Fruit fly (Drosophila melanogaster) Kc167 (cell line): ENCODE data around the gene mbo.

Experiments used
- Myc ChIP-seq: fragments of >200 bp; optimal IDR thresholded peaks from 2 replicates; lab custom pipeline; 2017; ENCODE audit warnings: missing external identifiers
- Sin3A ChIP-seq: fragments of >200 bp; optimal IDR thresholded peaks from 2 replicates; lab custom pipeline; 2018; ENCODE audit warnings: missing external identifiers
- h ChIP-seq: fragments of >200 bp; optimal IDR thresholded peaks from 3 replicates; lab custom pipeline; 2018; ENCODE audit warnings: missing external identifiers
- insv ChIP-seq: fragments of >200 bp; optimal IDR thresholded peaks from 3 replicates; lab custom pipeline; 2018; ENCODE audit warnings: missing external identifiers
- psq ChIP-seq: fragments of >200 bp; optimal IDR thresholded peaks from 2 replicates; lab custom pipeline; 2017; ENCODE audit warnings: missing external identifiers
- ttk ChIP-seq: sonication (Bioruptor generic); optimal IDR thresholded peaks from 2 replicates; lab custom pipeline; 2017; ENCODE audit warnings: missing external identifiers

The mbo gene

DNA sequence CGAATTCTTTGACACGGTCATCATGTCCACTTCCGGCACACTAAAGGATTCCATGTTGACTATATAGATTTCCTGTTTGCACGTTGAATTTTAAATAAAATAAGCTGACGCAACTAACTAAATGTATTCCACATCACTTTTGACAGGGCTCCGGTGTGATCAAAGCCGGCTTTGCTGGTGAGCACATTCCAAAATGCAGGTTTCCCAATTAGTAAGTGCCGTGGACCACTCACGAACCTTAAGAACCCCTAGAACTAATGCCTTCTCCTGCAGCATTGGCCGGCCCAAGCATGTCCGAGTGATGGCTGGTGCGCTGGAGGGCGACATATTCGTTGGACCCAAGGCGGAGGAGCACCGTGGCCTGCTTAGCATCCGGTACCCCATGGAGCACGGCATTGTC is 13.6 kb upstream of the mbo start, which contains the start of gene CG31347:
Gene CG31347 (minus strand): TSS at position 101 of the 400 bp plus-strand sequence.
- TF ChIP-seq ttk (lab: Kevin White, UChicago) (no peak), Sin3A (lab: Kevin White, UChicago) (no peak), h (lab: Kevin White, UChicago) (no peak), insv (no peak)

DNA sequence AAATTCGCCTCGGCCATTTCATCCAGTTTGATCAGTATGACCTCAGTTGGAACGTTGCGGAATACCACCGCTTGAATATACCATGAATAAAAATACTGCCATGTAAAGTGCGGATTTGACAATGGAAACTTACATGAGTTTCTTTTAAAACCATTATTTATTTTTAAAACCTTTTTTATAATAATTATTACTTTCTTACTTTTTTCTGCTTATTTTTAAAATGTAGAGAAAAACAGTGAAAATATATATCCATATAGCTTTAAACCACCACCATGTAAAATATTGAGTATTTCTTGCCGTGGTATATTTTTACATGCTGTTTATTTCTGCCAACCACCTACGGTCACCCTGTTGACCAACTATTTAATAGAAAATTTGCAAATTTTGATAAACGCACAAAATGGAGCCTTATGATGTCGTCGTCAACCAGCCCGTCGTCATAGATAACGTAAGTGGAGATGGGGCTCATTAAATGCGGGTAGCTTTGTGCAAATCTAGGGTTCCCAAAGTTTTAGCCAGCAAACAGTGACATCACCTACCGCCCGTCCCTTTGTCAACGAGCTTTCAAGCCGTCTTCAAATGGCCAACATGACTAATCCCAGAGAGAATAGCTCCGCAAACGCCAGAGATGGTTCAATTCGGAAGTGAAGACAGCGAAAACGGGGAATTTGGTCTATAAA is 12.7 kb upstream of the mbo start, which contains the start of gene Arp1:
Gene Arp1 (plus strand): TSS at position 322 of the 680 bp plus-strand sequence.
- TF ChIP-seq Myc (no peak), ttk (lab: Kevin White, UChicago) (no peak), psq (no peak)

DNA sequence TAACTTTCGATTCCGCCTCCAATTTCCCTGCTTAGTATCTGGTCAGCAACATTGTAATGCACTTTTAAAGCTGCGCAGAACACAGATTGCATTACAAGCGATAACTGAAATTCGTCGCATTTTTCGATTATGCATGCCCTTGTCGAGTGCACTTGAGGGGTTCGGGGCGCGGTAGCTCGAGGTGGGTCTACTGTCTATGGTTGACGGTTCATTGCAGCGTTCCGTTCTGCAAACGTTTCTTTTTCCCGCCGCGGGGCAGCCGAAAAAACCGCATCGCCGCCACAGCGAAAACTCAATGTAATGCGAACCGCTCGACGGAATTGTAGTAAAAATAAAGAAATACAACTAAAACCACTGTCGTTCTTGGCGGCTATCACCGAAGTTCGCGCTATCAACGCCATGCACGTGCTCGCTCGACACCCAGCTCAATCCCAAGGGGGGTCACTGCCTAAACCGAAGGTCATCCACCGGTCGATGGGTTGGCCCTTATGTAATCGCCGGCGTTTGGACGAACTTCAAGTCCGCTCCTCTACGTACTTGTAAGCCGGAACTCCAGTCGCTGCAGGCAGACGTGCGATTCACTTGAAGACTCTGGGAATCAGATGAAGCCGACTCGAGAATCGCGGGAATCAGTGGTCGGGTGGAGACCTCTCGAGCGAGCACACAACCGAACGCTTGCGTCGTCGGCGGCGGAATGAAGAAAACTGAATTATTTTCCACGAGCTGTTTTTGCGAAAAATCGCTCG is 10.0 kb upstream of the mbo start, which contains the start of gene kar:
Gene kar (minus strand): TSS at position 696 of the 746 bp plus-strand sequence.
- TF ChIP-seq psq (no peak), insv (no peak)

DNA sequence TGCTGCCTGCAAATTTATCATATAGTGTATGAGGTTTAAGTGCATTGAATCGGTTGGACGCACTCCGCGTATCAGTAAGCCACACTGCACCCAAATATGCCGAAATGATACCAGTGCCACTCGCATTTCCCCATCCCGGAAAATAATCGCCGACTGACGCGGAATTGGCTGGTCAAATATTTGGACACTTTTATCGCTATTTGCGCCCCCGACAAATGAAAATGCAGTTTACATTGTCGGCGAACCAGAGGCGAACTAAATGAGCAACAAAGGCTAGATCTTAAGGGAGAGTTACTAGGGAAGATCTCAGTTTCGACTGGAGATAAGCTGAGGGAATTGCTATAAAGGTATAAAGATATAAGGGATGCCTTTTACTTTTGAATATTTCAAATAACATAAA is 9.3 kb upstream of the mbo start:
- TF ChIP-seq insv (no peak), psq (no peak), h (lab: Kevin White, UChicago) (no peak), Myc (no peak), ttk (lab: Kevin White, UChicago) (no peak), Sin3A (lab: Kevin White, UChicago) (no peak)

DNA sequence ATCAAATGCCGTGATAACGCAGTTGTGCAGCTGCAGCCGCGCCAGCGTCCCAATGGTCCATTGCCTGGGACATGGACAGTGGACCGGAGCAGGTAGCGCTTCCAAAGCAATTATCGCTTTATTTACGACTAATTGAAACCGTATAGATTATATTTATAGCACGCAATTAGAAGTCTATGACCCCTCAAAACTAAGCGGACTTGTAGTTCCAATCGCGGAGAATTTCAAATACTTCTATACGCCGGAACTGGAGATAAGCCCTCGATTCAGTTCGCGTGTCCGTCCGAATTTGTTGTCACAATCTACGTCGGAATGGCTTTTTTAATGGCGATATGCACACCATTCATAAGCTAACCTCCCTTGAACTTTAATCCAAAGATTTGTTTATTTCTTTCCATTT is 6.4 kb upstream of the mbo start:
- no peak for TF ChIP-seq insv
- no peak for TF ChIP-seq psq
- TF ChIP-seq ttk (lab: Kevin White, UChicago) = no peak
- TF ChIP-seq h (lab: Kevin White, UChicago) = no peak
- TF ChIP-seq Sin3A (lab: Kevin White, UChicago) = no peak
- TF ChIP-seq Myc = no peak

DNA sequence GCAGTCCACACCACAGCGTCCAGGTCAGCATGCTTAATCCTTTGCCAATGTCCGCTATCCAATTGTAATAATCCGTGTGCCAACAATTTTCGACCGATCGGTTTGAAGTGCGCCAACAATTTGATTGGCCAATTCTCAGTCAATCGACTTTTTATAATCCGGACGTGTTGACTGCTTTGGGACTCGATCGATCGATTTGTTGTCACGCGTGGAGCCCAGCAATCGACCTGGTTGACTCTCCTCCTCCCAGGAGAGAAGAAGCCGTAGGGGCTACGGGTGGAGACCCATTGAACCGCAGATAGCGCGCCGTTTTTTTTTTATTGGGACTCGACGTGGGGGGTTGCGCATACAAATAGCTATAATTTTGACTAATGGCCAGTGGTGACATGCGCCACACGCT is 2.4 kb upstream of the mbo start, which contains the start of gene Cyp313a4:
Gene Cyp313a4 (minus strand): TSS at position 101 of the 400 bp plus-strand sequence.
- no peak for TF ChIP-seq insv
- TF ChIP-seq Sin3A (lab: Kevin White, UChicago) = no peak
- TF ChIP-seq h (lab: Kevin White, UChicago) = no peak
- TF ChIP-seq Myc = no peak
- no peak for TF ChIP-seq ttk (lab: Kevin White, UChicago)
- TF ChIP-seq psq = no peak

DNA sequence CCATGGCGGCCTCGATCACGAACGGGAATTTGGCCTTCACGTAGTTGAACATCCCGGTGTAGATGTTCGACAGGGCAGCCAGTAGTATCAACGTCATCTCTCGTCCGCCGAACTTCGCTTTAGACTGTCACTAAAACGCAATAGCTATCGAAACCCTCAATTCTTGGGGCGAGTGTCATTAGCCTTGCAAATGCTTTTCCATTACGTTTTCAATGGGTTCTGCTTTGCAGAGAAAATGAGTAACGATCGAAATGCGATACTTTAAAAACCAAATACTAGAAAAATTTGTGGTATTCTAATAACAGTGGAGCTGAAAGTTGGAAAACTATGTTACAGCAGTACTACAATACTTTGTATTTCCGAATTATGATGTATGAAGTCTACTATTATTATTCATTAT is 2.7 kb downstream of the mbo start, which contains the start of gene CG43630:
Gene CG43630 (minus strand): TSS at position 101 of the 400 bp plus-strand sequence.
- TF ChIP-seq Sin3A (lab: Kevin White, UChicago) (no peak), insv (no peak), ttk (lab: Kevin White, UChicago) (no peak), h (lab: Kevin White, UChicago) (no peak), Myc (no peak), psq (no peak)

DNA sequence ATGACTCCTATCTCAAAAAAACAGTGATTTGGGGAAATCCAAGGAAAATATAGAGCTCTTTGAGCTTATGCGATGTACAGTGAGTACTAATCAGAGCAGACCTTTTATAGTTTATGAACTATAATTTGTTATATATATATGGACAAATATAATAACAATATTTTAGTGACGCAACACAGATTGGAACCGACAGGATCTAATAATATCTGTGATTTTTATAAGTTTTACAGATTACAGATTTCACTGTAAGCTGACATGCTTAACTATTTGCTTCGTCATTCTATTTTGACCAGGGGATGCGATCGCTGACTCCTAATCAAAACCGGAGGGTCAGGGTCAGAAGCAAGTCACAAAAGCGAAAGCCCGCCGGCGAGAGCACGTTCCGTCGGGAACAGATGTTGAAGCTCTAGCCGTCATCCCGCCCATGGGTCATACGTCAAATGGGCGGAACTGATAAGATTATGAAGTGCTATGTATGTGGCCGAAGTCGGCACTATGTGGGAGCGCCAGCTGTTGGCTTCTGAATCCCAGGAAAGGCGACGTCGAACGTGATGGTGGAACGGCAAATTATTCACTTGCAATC is 4.7 kb downstream of the mbo start, which contains the start of gene Gnmt:
Gene Gnmt (plus strand): TSS at position 568 of the 583 bp plus-strand sequence.
- TF ChIP-seq ttk (lab: Kevin White, UChicago) (no peak), insv (no peak), h (lab: Kevin White, UChicago) (no peak), Sin3A (lab: Kevin White, UChicago) (no peak), psq (no peak), Myc (no peak)

DNA sequence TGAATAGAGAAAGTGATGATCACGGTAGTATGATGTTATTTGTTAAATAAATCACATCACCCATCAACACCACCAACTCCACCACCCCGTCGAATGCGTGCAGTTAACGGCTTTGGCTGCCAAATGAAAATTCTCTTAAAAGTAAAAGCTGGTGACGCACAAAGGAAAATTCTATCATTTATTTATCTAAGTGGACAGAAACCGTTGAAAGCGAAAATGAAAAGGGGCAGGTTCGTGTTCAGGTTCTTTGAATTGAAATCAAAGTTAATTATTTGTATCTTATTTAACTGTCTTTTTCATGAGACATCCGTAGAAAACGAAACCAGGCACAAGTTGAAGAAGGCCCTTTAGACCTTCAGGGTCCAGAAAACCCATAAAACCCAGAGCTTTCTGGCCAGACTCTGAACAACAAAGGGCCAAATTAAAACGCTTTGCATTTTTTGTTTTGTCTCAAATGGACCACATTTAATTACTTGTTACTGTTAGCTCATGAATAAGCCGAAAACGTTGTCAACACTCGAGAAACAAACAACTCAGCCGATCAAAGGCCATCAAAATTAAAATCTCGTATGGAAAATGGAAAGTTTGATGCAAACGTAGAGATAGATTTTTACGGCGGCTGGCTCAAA is 12.5 kb downstream of the mbo start:
- TF ChIP-seq ttk (lab: Kevin White, UChicago) (no peak), insv (no peak), psq (no peak), h (lab: Kevin White, UChicago) (no peak), Myc (no peak), Sin3A (lab: Kevin White, UChicago) (no peak)

DNA sequence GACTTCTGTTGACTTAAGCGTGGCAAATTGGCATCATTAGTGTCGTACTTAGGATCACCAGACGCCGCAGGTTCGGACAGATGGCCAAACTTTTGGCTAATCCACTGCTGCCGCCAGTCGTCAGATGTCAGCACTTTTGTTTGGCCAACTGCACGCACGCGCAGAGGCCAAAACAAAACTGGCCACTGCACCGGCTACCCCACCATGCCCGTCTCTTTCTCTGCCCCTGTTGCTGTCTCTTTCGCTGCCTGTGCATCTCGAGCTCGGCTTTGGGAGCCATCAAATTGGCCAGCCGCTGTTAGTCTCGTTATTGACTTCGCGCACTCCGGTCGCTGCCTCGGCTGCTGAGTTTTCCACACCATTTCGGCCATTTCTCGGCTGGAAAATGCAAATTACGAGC is 16.3 kb downstream of the mbo start, which contains the start of gene CG14395:
Gene CG14395 (plus strand): TSS at position 301 of the 400 bp plus-strand sequence.
- no peak for TF ChIP-seq ttk (lab: Kevin White, UChicago)
- no peak for TF ChIP-seq Sin3A (lab: Kevin White, UChicago)
- TF ChIP-seq h (lab: Kevin White, UChicago) = no peak
- TF ChIP-seq insv = no peak
- TF ChIP-seq psq = no peak
- no peak for TF ChIP-seq Myc

DNA sequence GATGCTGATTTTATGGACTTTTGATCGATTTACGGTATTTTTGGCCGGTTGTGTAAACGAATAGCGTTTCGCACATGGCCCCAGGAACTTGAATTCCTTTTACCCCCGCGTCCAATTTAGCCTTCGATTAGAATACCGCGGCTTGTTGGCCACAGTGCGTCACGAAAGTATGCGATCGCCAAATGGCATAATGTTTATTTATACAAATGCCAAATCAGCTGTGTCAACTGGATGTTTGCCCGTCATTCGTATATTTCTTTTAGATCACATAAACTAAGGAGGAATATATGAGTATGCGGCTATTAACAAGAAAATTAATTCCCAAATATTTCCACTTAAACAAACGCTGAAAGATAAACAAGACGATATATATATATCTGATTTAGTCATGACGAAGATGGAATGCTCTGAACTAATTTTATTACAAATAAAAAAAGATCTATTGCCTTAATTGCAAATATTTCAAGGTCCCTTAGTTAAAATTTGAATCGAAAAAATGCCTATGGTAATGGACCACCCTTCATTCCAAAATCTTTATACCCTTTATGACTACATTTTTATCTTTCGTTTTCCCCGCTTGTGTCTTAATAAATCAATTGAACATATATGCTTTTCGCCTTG is 21.8 kb downstream of the mbo start:
- TF ChIP-seq Sin3A (lab: Kevin White, UChicago) = no peak
- TF ChIP-seq psq = no peak
- TF ChIP-seq insv = no peak
- TF ChIP-seq ttk (lab: Kevin White, UChicago) = no peak
- no peak for TF ChIP-seq h (lab: Kevin White, UChicago)
- no peak for TF ChIP-seq Myc

DNA sequence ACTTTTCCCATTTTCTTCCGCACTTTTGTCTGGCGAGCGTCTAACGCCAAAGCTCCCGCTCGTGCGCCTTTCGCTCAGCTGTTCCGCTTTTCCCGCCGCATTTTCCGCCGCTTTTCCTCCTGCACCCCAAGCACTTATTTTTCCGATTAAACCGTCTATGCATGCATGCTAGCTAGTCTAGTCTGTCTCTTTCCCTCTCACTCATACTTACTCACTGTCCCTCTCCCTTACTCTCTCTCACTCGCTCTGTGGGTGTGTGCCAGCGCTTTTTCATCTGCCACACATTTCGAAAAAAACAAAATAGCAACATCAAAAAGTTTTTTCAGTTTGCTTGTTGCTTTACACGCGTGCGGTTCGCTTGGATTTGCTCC is 24.6 kb downstream of the mbo start, which contains the start of gene CG6225:
Gene CG6225 (plus strand): TSS at position 325 of the 371 bp plus-strand sequence.
- no peak for TF ChIP-seq ttk (lab: Kevin White, UChicago)
- no peak for TF ChIP-seq insv
- TF ChIP-seq h (lab: Kevin White, UChicago) = no peak
- no peak for TF ChIP-seq Myc
- no peak for TF ChIP-seq psq
- TF ChIP-seq Sin3A (lab: Kevin White, UChicago) = no peak
